Comparison of ENCODE assay signal across 1 fruit fly cellular context in genomic region chr3R:10356563-10357363, dm6.
TF ChIP-seq lines count a peak whose summit lies in the region.

No protein-coding gene starts in this region.

TF ChIP-seq in whole organism, embryonic, 481 proteins besides CTCF, POLR2A, EP300 and RAD21 (continued from another document and continues in another):
- TF ChIP-seq CG31388 (GFP tag; optimal IDR thresholded peaks at IDR 0.05; lab: Kevin White, UChicago) = peak; percentile 19
- no peak for TF ChIP-seq CG32772 (GFP tag; IDR thresholded peaks at IDR 0.05; lab: Robert Waterston, UW)
- TF ChIP-seq Dad (GFP tag; optimal IDR thresholded peaks at IDR 0.05; lab: Kevin White, UChicago) = peak; percentile 53
- TF ChIP-seq CG12744 (GFP tag; optimal IDR thresholded peaks at IDR 0.05; lab: Kevin White, UChicago) = peak; percentile 34
- peak; percentile 26 for TF ChIP-seq YL-1 (GFP tag; optimal IDR thresholded peaks at IDR 0.05; lab: Kevin White, UChicago)
- TF ChIP-seq CG12104 (GFP tag; optimal IDR thresholded peaks at IDR 0.05; lab: Kevin White, UChicago) = peak; percentile 81
- peak; percentile 80 for TF ChIP-seq CG17359 (tag; optimal IDR thresholded peaks at IDR 0.05; lab: Kevin White, UChicago)
- peak; percentile 61 for TF ChIP-seq CG12071 (GFP tag; optimal IDR thresholded peaks at IDR 0.05; lab: Kevin White, UChicago)
- peak; percentile 63 for TF ChIP-seq CG15011 (GFP tag; optimal IDR thresholded peaks at IDR 0.05; lab: Kevin White, UChicago)
- peak in 1 of 3 experiments; percentile 88 for TF ChIP-seq lola (GFP tag; optimal IDR thresholded peaks at IDR 0.05; lab: Kevin White, UChicago)
- no peak for TF ChIP-seq pan (optimal IDR thresholded peaks at IDR 0.05; lab: Kevin White, UChicago)
- TF ChIP-seq pan (GFP tag; optimal IDR thresholded peaks at IDR 0.05 in 1 of 2, IDR thresholded peaks at IDR 0.05 in 1 of 2) = no peak
- no peak for TF ChIP-seq CG2199 (GFP tag; IDR thresholded peaks at IDR 0.05; lab: Robert Waterston, UW)
- peak; percentile 89 for TF ChIP-seq nom (GFP tag; optimal IDR thresholded peaks at IDR 0.05; lab: Kevin White, UChicago)
- TF ChIP-seq lov (optimal IDR thresholded peaks at IDR 0.05; lab: Kevin White, UChicago) = no peak
- no peak for TF ChIP-seq lov (GFP tag; IDR thresholded peaks at IDR 0.05; lab: Robert Waterston, UW)
- TF ChIP-seq run (tag; optimal IDR thresholded peaks at IDR 0.05; lab: Kevin White, UChicago) = peak; percentile 67
- peak; percentile 77 for TF ChIP-seq CG18619 (GFP tag; optimal IDR thresholded peaks at IDR 0.05; lab: Kevin White, UChicago)
- peak; percentile 58 for TF ChIP-seq tup (GFP tag; optimal IDR thresholded peaks at IDR 0.05; lab: Kevin White, UChicago)
- no peak for TF ChIP-seq D (optimal IDR thresholded peaks at IDR 0.05; lab: Kevin White, UChicago)
- peak; percentile 67 for TF ChIP-seq D (GFP tag; optimal IDR thresholded peaks at IDR 0.05; lab: Kevin White, UChicago)
- TF ChIP-seq dpn (GFP tag; optimal IDR thresholded peaks at IDR 0.05; lab: Kevin White, UChicago) = peak; percentile 68 to 73
- peak; percentile 72 for TF ChIP-seq Atf3 (GFP tag; optimal IDR thresholded peaks at IDR 0.05; lab: Kevin White, UChicago)
- TF ChIP-seq CG8359 (GFP tag; optimal IDR thresholded peaks at IDR 0.05; lab: Kevin White, UChicago; ENCODE audit: borderline replicate concordance) = peak; percentile 24
- no peak for TF ChIP-seq br (optimal IDR thresholded peaks at IDR 0.05; lab: Kevin White, UChicago)
- TF ChIP-seq CG6254 (GFP tag; optimal IDR thresholded peaks at IDR 0.05; lab: Kevin White, UChicago) = peak; percentile 74
- TF ChIP-seq MTF-1 (GFP tag; optimal IDR thresholded peaks at IDR 0.05; lab: Kevin White, UChicago; ENCODE audit: borderline replicate concordance) = peak; percentile 23
- TF ChIP-seq CG2129 (GFP tag; IDR thresholded peaks at IDR 0.05; lab: Robert Waterston, UW; ENCODE audit: partially characterized antibody) = no peak
- TF ChIP-seq pum (GFP tag; optimal IDR thresholded peaks at IDR 0.05; lab: Kevin White, UChicago) = peak; percentile 64
- TF ChIP-seq dm (GFP tag; optimal IDR thresholded peaks at IDR 0.05; lab: Kevin White, UChicago) = peak; percentile 64
- peak; percentile 78 for TF ChIP-seq Fer3 (tag; optimal IDR thresholded peaks at IDR 0.05; lab: Kevin White, UChicago)
- peak; percentile 17 for TF ChIP-seq CG10274 (GFP tag; optimal IDR thresholded peaks at IDR 0.05; lab: Kevin White, UChicago)
- TF ChIP-seq CG10431 (GFP tag; optimal IDR thresholded peaks at IDR 0.05; lab: Kevin White, UChicago) = no peak
- TF ChIP-seq CG2678 (tag; optimal IDR thresholded peaks at IDR 0.05; lab: Kevin White, UChicago) = peak; percentile 90
- TF ChIP-seq HmgZ (tag; optimal IDR thresholded peaks at IDR 0.05; lab: Kevin White, UChicago) = peak; percentile 42
- TF ChIP-seq E2f1 (GFP tag; IDR thresholded peaks at IDR 0.05; lab: Robert Waterston, UW) = no peak
- TF ChIP-seq dimm (GFP tag; IDR thresholded peaks at IDR 0.05; lab: Robert Waterston, UW) = no peak
- no peak for TF ChIP-seq CG8478 (optimal IDR thresholded peaks at IDR 0.05; lab: Kevin White, UChicago)
- TF ChIP-seq CG15269 (tag; optimal IDR thresholded peaks at IDR 0.05; lab: Kevin White, UChicago) = peak; percentile 79
- TF ChIP-seq Pdp1 (GFP tag; optimal IDR thresholded peaks at IDR 0.05; lab: Kevin White, UChicago) = peak; percentile 58 to 90
- peak; percentile 87 for TF ChIP-seq Sox100B (GFP tag; optimal IDR thresholded peaks at IDR 0.05; lab: Kevin White, UChicago)
- TF ChIP-seq CkIIα-i1 (GFP tag; IDR thresholded peaks at IDR 0.05; lab: Robert Waterston, UW) = no peak
- TF ChIP-seq CG3163 (GFP tag; optimal IDR thresholded peaks at IDR 0.05; lab: Kevin White, UChicago) = peak; percentile 58
- TF ChIP-seq lab (GFP tag; optimal IDR thresholded peaks at IDR 0.05; lab: Kevin White, UChicago) = peak; percentile 88
- TF ChIP-seq CG6654 (GFP tag; optimal IDR thresholded peaks at IDR 0.05; lab: Kevin White, UChicago) = peak; percentile 22
- peak; percentile 71 for TF ChIP-seq croc (GFP tag; conservative IDR thresholded peaks at IDR 0.05; lab: Robert Waterston, UW)
- TF ChIP-seq CG6765 (GFP tag; optimal IDR thresholded peaks at IDR 0.05; lab: Kevin White, UChicago) = peak; percentile 32
- peak; percentile 76 for TF ChIP-seq CG3407 (GFP tag; optimal IDR thresholded peaks at IDR 0.05; lab: Kevin White, UChicago)
- TF ChIP-seq pho (GFP tag; optimal IDR thresholded peaks at IDR 0.05; lab: Kevin White, UChicago) = peak; percentile 78
- TF ChIP-seq chif (GFP tag; optimal IDR thresholded peaks at IDR 0.05; lab: Kevin White, UChicago) = peak; percentile 59 to 74
- TF ChIP-seq CG32767 (GFP tag; IDR thresholded peaks at IDR 0.05; lab: Robert Waterston, UW) = no peak
- no peak for TF ChIP-seq sna (GFP tag; IDR thresholded peaks at IDR 0.05; lab: Robert Waterston, UW; ENCODE audit: partially characterized antibody)
- TF ChIP-seq Oli (tag; optimal IDR thresholded peaks at IDR 0.05; lab: Kevin White, UChicago) = peak; percentile 80
- TF ChIP-seq CG4854 (GFP tag; optimal IDR thresholded peaks at IDR 0.05; lab: Kevin White, UChicago) = peak; percentile 44
- TF ChIP-seq HHEX (GFP tag; optimal IDR thresholded peaks at IDR 0.05; lab: Kevin White, UChicago) = peak; percentile 77
- peak; percentile 78 for TF ChIP-seq Meics (GFP tag; optimal IDR thresholded peaks at IDR 0.05; lab: Kevin White, UChicago)
- TF ChIP-seq hb (GFP tag; IDR thresholded peaks at IDR 0.05; lab: Robert Waterston, UW; ENCODE audit: partially characterized antibody) = no peak
- peak; percentile 77 for TF ChIP-seq bab2 (GFP tag; optimal IDR thresholded peaks at IDR 0.05; lab: Kevin White, UChicago)
- peak; percentile 66 for TF ChIP-seq p53 (GFP tag; optimal IDR thresholded peaks at IDR 0.05; lab: Kevin White, UChicago)
- TF ChIP-seq Usf (GFP tag; optimal IDR thresholded peaks at IDR 0.05; lab: Kevin White, UChicago) = peak; percentile 59
- TF ChIP-seq CG4820 (GFP tag; optimal IDR thresholded peaks at IDR 0.05; lab: Kevin White, UChicago) = peak; percentile 76
- no peak for TF ChIP-seq CG17612 (GFP tag; IDR thresholded peaks at IDR 0.05; lab: Robert Waterston, UW)
- peak; percentile 90 for TF ChIP-seq gem (tag; optimal IDR thresholded peaks at IDR 0.05; lab: Kevin White, UChicago)
- peak; percentile 68 for TF ChIP-seq ATbp (GFP tag; optimal IDR thresholded peaks at IDR 0.05; lab: Kevin White, UChicago)
- TF ChIP-seq CG6813 (GFP tag; optimal IDR thresholded peaks at IDR 0.05; lab: Kevin White, UChicago) = peak; percentile 81
- peak; percentile 65 for TF ChIP-seq her (GFP tag; optimal IDR thresholded peaks at IDR 0.05; lab: Kevin White, UChicago)
- peak; percentile 77 for TF ChIP-seq az2 (GFP tag; optimal IDR thresholded peaks at IDR 0.05; lab: Kevin White, UChicago)
- peak; percentile 69 for TF ChIP-seq CG2116 (GFP tag; optimal IDR thresholded peaks at IDR 0.05; lab: Kevin White, UChicago)
- peak; percentile 79 for TF ChIP-seq phol (tag; optimal IDR thresholded peaks at IDR 0.05; lab: Kevin White, UChicago)
- TF ChIP-seq tio (GFP tag; optimal IDR thresholded peaks at IDR 0.05; lab: Kevin White, UChicago) = peak; percentile 84
- TF ChIP-seq Med (GFP tag; lab: Kevin White, UChicago) = peak; percentile 93
- peak; percentile 62 for TF ChIP-seq CG9817 (tag; optimal IDR thresholded peaks at IDR 0.05; lab: Kevin White, UChicago)
- TF ChIP-seq trh (GFP tag; optimal IDR thresholded peaks at IDR 0.05; lab: Kevin White, UChicago) = peak; percentile 43
- TF ChIP-seq rib (GFP tag; IDR thresholded peaks at IDR 0.05; lab: Robert Waterston, UW) = no peak
- TF ChIP-seq Neu2 (GFP tag; optimal IDR thresholded peaks at IDR 0.05; lab: Kevin White, UChicago; ENCODE audit: borderline replicate concordance) = peak; percentile 15
- TF ChIP-seq Sry-δ (GFP tag; optimal IDR thresholded peaks at IDR 0.05; lab: Kevin White, UChicago) = peak; percentile 36
- TF ChIP-seq CG17829 (tag; optimal IDR thresholded peaks at IDR 0.05; lab: Kevin White, UChicago) = peak; percentile 76
- peak; percentile 46 for TF ChIP-seq CG10543 (GFP tag; optimal IDR thresholded peaks at IDR 0.05; lab: Kevin White, UChicago)
- TF ChIP-seq CG1603 (tag; optimal IDR thresholded peaks at IDR 0.05; lab: Kevin White, UChicago) = peak; percentile 85
- peak; percentile 79 for TF ChIP-seq Max (GFP tag; optimal IDR thresholded peaks at IDR 0.05; lab: Kevin White, UChicago)
- peak; percentile 77 for TF ChIP-seq fu2 (GFP tag; optimal IDR thresholded peaks at IDR 0.05; lab: Kevin White, UChicago)
- TF ChIP-seq CG31365 (tag; optimal IDR thresholded peaks at IDR 0.05; lab: Kevin White, UChicago) = peak; percentile 34
- peak; percentile 85 for TF ChIP-seq Sox102F (GFP tag; optimal IDR thresholded peaks at IDR 0.05; lab: Kevin White, UChicago)
- peak; percentile 56 for TF ChIP-seq CG4617 (GFP tag; optimal IDR thresholded peaks at IDR 0.05; lab: Kevin White, UChicago; ENCODE audit: borderline replicate concordance)
- TF ChIP-seq bsh (GFP tag; optimal IDR thresholded peaks at IDR 0.05; lab: Kevin White, UChicago) = peak; percentile 84 to 87
- TF ChIP-seq salm (tag; optimal IDR thresholded peaks at IDR 0.05; lab: Kevin White, UChicago) = peak; percentile 63
- peak; percentile 55 for TF ChIP-seq CG12155 (GFP tag; optimal IDR thresholded peaks at IDR 0.05; lab: Kevin White, UChicago)
- TF ChIP-seq CG10267 (tag; optimal IDR thresholded peaks at IDR 0.05; lab: Kevin White, UChicago) = peak; percentile 86
- peak; percentile 70 for TF ChIP-seq en (GFP tag; optimal IDR thresholded peaks at IDR 0.05; lab: Kevin White, UChicago)
- peak; percentile 69 for TF ChIP-seq btn (GFP tag; optimal IDR thresholded peaks at IDR 0.05; lab: Kevin White, UChicago)
- peak; percentile 57 for TF ChIP-seq Nf-YB (GFP tag; optimal IDR thresholded peaks at IDR 0.05; lab: Kevin White, UChicago)
- TF ChIP-seq insv (GFP tag; optimal IDR thresholded peaks at IDR 0.05; lab: Kevin White, UChicago) = no peak
- TF ChIP-seq vfl (GFP tag; optimal IDR thresholded peaks at IDR 0.05; lab: Kevin White, UChicago) = peak; percentile 34
- TF ChIP-seq gcm (GFP tag; optimal IDR thresholded peaks at IDR 0.05; lab: Kevin White, UChicago) = peak; percentile 76
- no peak for TF ChIP-seq CG43689 (GFP tag; IDR thresholded peaks at IDR 0.05; lab: Robert Waterston, UW)
- TF ChIP-seq Lhr (GFP tag; optimal IDR thresholded peaks at IDR 0.05; lab: Kevin White, UChicago) = peak; percentile 55
- peak; percentile 83 for TF ChIP-seq lilli (GFP tag; optimal IDR thresholded peaks at IDR 0.05; lab: Kevin White, UChicago)
- TF ChIP-seq CG17385 (GFP tag; optimal IDR thresholded peaks at IDR 0.05; lab: Kevin White, UChicago) = peak; percentile 80
- no peak for TF ChIP-seq gsb (GFP tag; IDR thresholded peaks at IDR 0.05; lab: Robert Waterston, UW)
- peak; percentile 29 for TF ChIP-seq CG1647 (GFP tag; optimal IDR thresholded peaks at IDR 0.05; lab: Kevin White, UChicago)
- peak; percentile 54 for TF ChIP-seq pnt (GFP tag; optimal IDR thresholded peaks at IDR 0.05; lab: Kevin White, UChicago)
- TF ChIP-seq Bdp1 (GFP tag; optimal IDR thresholded peaks at IDR 0.05; lab: Kevin White, UChicago) = peak; percentile 60
- peak; percentile 72 for TF ChIP-seq CG15601 (tag; optimal IDR thresholded peaks at IDR 0.05; lab: Kevin White, UChicago)
- TF ChIP-seq Mes4 (GFP tag; optimal IDR thresholded peaks at IDR 0.05; lab: Kevin White, UChicago) = peak; percentile 67
- peak; percentile 82 for TF ChIP-seq HLH54F (GFP tag; optimal IDR thresholded peaks at IDR 0.05; lab: Kevin White, UChicago)
- TF ChIP-seq CG3995 (GFP tag; optimal IDR thresholded peaks at IDR 0.05; lab: Kevin White, UChicago) = no peak
- TF ChIP-seq ftz-f1 (GFP tag; optimal IDR thresholded peaks at IDR 0.05; lab: Kevin White, UChicago) = no peak
- TF ChIP-seq Dfd (GFP tag; optimal IDR thresholded peaks at IDR 0.05; lab: Kevin White, UChicago) = no peak
- no peak for TF ChIP-seq CG9215 (GFP tag; IDR thresholded peaks at IDR 0.05; lab: Robert Waterston, UW)
- TF ChIP-seq CG9797 (GFP tag; optimal IDR thresholded peaks at IDR 0.05; lab: Kevin White, UChicago) = peak; percentile 13
- TF ChIP-seq pb (GFP tag; optimal IDR thresholded peaks at IDR 0.05; lab: Kevin White, UChicago) = peak; percentile 66
- TF ChIP-seq CG33213 (GFP tag; optimal IDR thresholded peaks at IDR 0.05; lab: Kevin White, UChicago) = peak; percentile 67
- TF ChIP-seq mld (GFP tag; IDR thresholded peaks at IDR 0.05; lab: Robert Waterston, UW; ENCODE audit: partially characterized antibody) = no peak
- TF ChIP-seq Dek (tag; optimal IDR thresholded peaks at IDR 0.05; lab: Kevin White, UChicago) = peak; percentile 84
- TF ChIP-seq Fer1 (GFP tag; optimal IDR thresholded peaks at IDR 0.05; lab: Kevin White, UChicago) = peak; percentile 81
- TF ChIP-seq vnd (GFP tag; IDR thresholded peaks at IDR 0.05; lab: Robert Waterston, UW; ENCODE audit: partially characterized antibody) = no peak
- peak; percentile 40 for TF ChIP-seq CG7928 (GFP tag; optimal IDR thresholded peaks at IDR 0.05; lab: Kevin White, UChicago)
- TF ChIP-seq CG14860 (GFP tag; IDR thresholded peaks at IDR 0.05; lab: Robert Waterston, UW; ENCODE audit: partially characterized antibody) = no peak
- TF ChIP-seq Spps (tag; optimal IDR thresholded peaks at IDR 0.05; lab: Kevin White, UChicago) = peak; percentile 60
- TF ChIP-seq odd (GFP tag; optimal IDR thresholded peaks at IDR 0.05; lab: Kevin White, UChicago) = peak; percentile 82
- TF ChIP-seq Bteb2 (GFP tag; optimal IDR thresholded peaks at IDR 0.05; lab: Kevin White, UChicago) = peak; percentile 62
- peak; percentile 64 for TF ChIP-seq CG8944 (GFP tag; optimal IDR thresholded peaks at IDR 0.05; lab: Kevin White, UChicago)
- peak; percentile 72 for TF ChIP-seq CG31224 (GFP tag; IDR thresholded peaks at IDR 0.05; lab: Robert Waterston, UW)
- peak; percentile 32 for TF ChIP-seq CG34376 (GFP tag; optimal IDR thresholded peaks at IDR 0.05; lab: Kevin White, UChicago)
- TF ChIP-seq seq (GFP tag; IDR thresholded peaks at IDR 0.05; lab: Robert Waterston, UW) = no peak
- TF ChIP-seq CG18262 (tag; optimal IDR thresholded peaks at IDR 0.05; lab: Kevin White, UChicago) = peak; percentile 89
- TF ChIP-seq Sry-β (GFP tag; optimal IDR thresholded peaks at IDR 0.05; lab: Kevin White, UChicago) = peak; percentile 31
- peak; percentile 77 for TF ChIP-seq CG1233 (GFP tag; optimal IDR thresholded peaks at IDR 0.05; lab: Kevin White, UChicago)
- peak; percentile 75 for TF ChIP-seq Xbp1 (GFP tag; optimal IDR thresholded peaks at IDR 0.05; lab: Kevin White, UChicago)
- TF ChIP-seq CG30431 (GFP tag; optimal IDR thresholded peaks at IDR 0.05; lab: Kevin White, UChicago) = peak; percentile 63
- no peak for TF ChIP-seq CG6175 (GFP tag; IDR thresholded peaks at IDR 0.05; lab: Robert Waterston, UW)
- peak; percentile 75 for TF ChIP-seq trem (tag; optimal IDR thresholded peaks at IDR 0.05; lab: Kevin White, UChicago)
